Worm (Caenorhabditis elegans) whole organism, L4 larva: ENCODE results near the gene srbc-23.
"Not testable (repeated sequence)": the region's sequence is repeated elsewhere in the genome, so short reads cannot be mapped to it uniquely, and the experiment has no call there.

ENCODE experiments used
- D1046.2 ChIP-seq: fragments of 200-800 bp; sonication (Bioruptor generic); IDR thresholded peaks from 2 replicates; pipeline ENCODE4 v1.3.6; 2022; ENCODE audit warnings: missing genetic modification characterization, missing compliant biosample characterization
- F26F4.8 ChIP-seq: fragments of 200-800 bp; sonication (Bioruptor generic); conservative IDR thresholded peaks from 2 replicates; pipeline ENCODE4 v1.3.6; 2022; ENCODE audit warnings: missing genetic modification characterization, missing compliant biosample characterization
- F44E2.7 ChIP-seq: fragments of 200-800 bp; sonication (Bioruptor generic); IDR thresholded peaks from 2 replicates; pipeline ENCODE4 v2.1.2; 2022; ENCODE audit warnings: missing genetic modification characterization, missing compliant biosample characterization
- F49E8.2 ChIP-seq: sonication (generic microtip); optimal IDR thresholded peaks from 2 replicates; lab custom pipeline; 2016; ENCODE audit warnings: missing compliant biosample characterization, mild to moderate bottlenecking, missing genetic modification characterization, borderline replicate concordance
- T26A8.4 ChIP-seq: fragments of 200-800 bp; sonication (Bioruptor generic); IDR thresholded peaks from 2 replicates; pipeline ENCODE4 v1.3.6; 2022; ENCODE audit warnings: missing genetic modification characterization, missing compliant biosample characterization
- Y48G9A.11 ChIP-seq: fragments of 200-800 bp; sonication (Bioruptor generic); IDR thresholded peaks from 2 replicates; pipeline ENCODE4 v1.3.6; 2022; ENCODE audit warnings: missing genetic modification reagents, missing genetic modification characterization, missing compliant biosample characterization
- Y5F2A.4 ChIP-seq: fragments of 200-800 bp; sonication (Bioruptor generic); optimal IDR thresholded peaks from 2 replicates; lab custom pipeline; 2018; ENCODE audit warnings: mild to moderate bottlenecking, missing genetic modification characterization, missing compliant biosample characterization
- ZK337.2 ChIP-seq: fragments of 200-800 bp; sonication (Bioruptor generic); IDR thresholded peaks from 2 replicates; pipeline ENCODE4 v1.3.6; 2022; ENCODE audit warnings: missing genetic modification reagents, missing genetic modification characterization, missing compliant biosample characterization
- aha-1 ChIP-seq: fragments of 150-350 bp; peaks from one replicate; lab custom pipeline; 2014; ENCODE audit warnings: missing biosample characterization, missing genetic modification characterization
- aly-2 ChIP-seq: sonication (generic microtip); optimal IDR thresholded peaks from 2 replicates; lab custom pipeline; 2018; ENCODE audit warnings: missing biosample characterization, missing genetic modification characterization
- ceh-20 ChIP-seq: fragments of 200-800 bp; sonication (Bioruptor generic); IDR thresholded peaks from 2 replicates; pipeline ENCODE4 v1.3.6; 2022; ENCODE audit warnings: missing genetic modification reagents, missing genetic modification characterization, missing compliant biosample characterization
- ceh-82 ChIP-seq: sonication (generic microtip); optimal IDR thresholded peaks from 2 replicates; lab custom pipeline; 2017; ENCODE audit warnings: missing biosample characterization, missing genetic modification characterization
- daf-16 ChIP-seq, 3 experiments: sonication (generic microtip); optimal IDR thresholded peaks; 2 replicates each; lab custom pipeline; 2016 to 2017; ENCODE audit warnings: missing genetic modification characterization in 3 of 3, missing genetic modification reagents in 3 of 3, mild to moderate bottlenecking in 2 of 3, missing compliant biosample characterization in 2 of 3, missing biosample characterization in 1 of 3, moderate library complexity in 1 of 3
- daf-19 ChIP-seq: fragments of 200-800 bp; sonication (Bioruptor generic); conservative IDR thresholded peaks from 2 replicates; pipeline ENCODE4 v1.3.6; 2022; ENCODE audit warnings: missing genetic modification characterization, missing compliant biosample characterization
- dpl-1 ChIP-seq: fragments of 150-350 bp; optimal IDR thresholded peaks from 2 replicates; lab custom pipeline; 2014; ENCODE audit warnings: missing biosample characterization, missing genetic modification reagents, missing genetic modification characterization
- egl-27 ChIP-seq: sonication (generic microtip); optimal IDR thresholded peaks from 3 replicates; lab custom pipeline; 2017; ENCODE audit warnings: missing biosample characterization, missing genetic modification reagents, missing genetic modification characterization
- egl-43 ChIP-seq: fragments of 200-800 bp; sonication (Bioruptor generic); IDR thresholded peaks from 2 replicates; pipeline ENCODE4 v1.3.6; 2022; ENCODE audit warnings: missing genetic modification reagents, missing genetic modification characterization, missing compliant biosample characterization
- fkh-10 ChIP-seq: fragments of 150-350 bp; optimal IDR thresholded peaks from 2 replicates; lab custom pipeline; 2014; ENCODE audit warnings: missing biosample characterization, missing genetic modification reagents, missing genetic modification characterization
- gei-8 ChIP-seq: fragments of 200-800 bp; sonication (Bioruptor generic); optimal IDR thresholded peaks from 2 replicates; lab custom pipeline; 2018; ENCODE audit warnings: mild to moderate bottlenecking, missing genetic modification characterization, missing compliant biosample characterization
- hlh-11 ChIP-seq: fragments of 200-800 bp; sonication (Bioruptor generic); optimal IDR thresholded peaks from 2 replicates; lab custom pipeline; 2018; ENCODE audit warnings: mild to moderate bottlenecking, missing genetic modification characterization, missing compliant biosample characterization
- lin-1 ChIP-seq: fragments of 200-800 bp; sonication (Bioruptor generic); IDR thresholded peaks from 2 replicates; pipeline ENCODE4 v1.3.6; 2022; ENCODE audit warnings: missing genetic modification reagents, missing genetic modification characterization, missing compliant biosample characterization
- lin-13 ChIP-seq: fragments of 150-350 bp; optimal IDR thresholded peaks from 2 replicates; lab custom pipeline; 2014; ENCODE audit warnings: missing biosample characterization, missing genetic modification reagents, missing genetic modification characterization
- lin-29 ChIP-seq: fragments of 200-800 bp; sonication (Bioruptor generic); IDR thresholded peaks from 2 replicates; pipeline ENCODE4 v1.3.6; 2022; ENCODE audit warnings: missing genetic modification reagents, missing genetic modification characterization, missing compliant biosample characterization
- madf-9 ChIP-seq: fragments of 200-800 bp; sonication (Bioruptor generic); conservative IDR thresholded peaks from 2 replicates; pipeline ENCODE4 v1.3.6; 2022; ENCODE audit warnings: missing genetic modification reagents, missing genetic modification characterization, missing compliant biosample characterization
- mdl-1 ChIP-seq, 2 experiments: fragments of 150-350 bp in 1 of 2; sonication (generic microtip) in 1 of 2; optimal IDR thresholded peaks; 2 replicates each; lab custom pipeline; 2014 to 2017; ENCODE audit warnings: missing biosample characterization in 2 of 2, missing genetic modification characterization in 2 of 2
- mep-1 ChIP-seq: fragments of 150-350 bp; sonication (generic microtip); optimal IDR thresholded peaks from 3 replicates; lab custom pipeline; 2014; ENCODE audit warnings: missing biosample characterization, missing genetic modification characterization
- mes-2 ChIP-seq: sonication (generic microtip); optimal IDR thresholded peaks from 2 replicates; lab custom pipeline; 2016; ENCODE audit warnings: missing genotype, mild to moderate bottlenecking, missing genetic modification characterization, missing compliant biosample characterization; ENCODE audit not compliant: poor library complexity, severe bottlenecking
- nhr-10 ChIP-seq: fragments of 150-350 bp; optimal IDR thresholded peaks from 2 replicates; lab custom pipeline; 2014; ENCODE audit warnings: missing biosample characterization, missing genetic modification characterization
- nhr-102 ChIP-seq: sonication (generic microtip); optimal IDR thresholded peaks from 2 replicates; lab custom pipeline; 2016; ENCODE audit warnings: mild to moderate bottlenecking, missing genetic modification characterization, moderate library complexity, missing compliant biosample characterization
- nhr-237 ChIP-seq: sonication (generic microtip); optimal IDR thresholded peaks from 2 replicates; lab custom pipeline; 2017; ENCODE audit warnings: missing biosample characterization, missing genetic modification characterization
- nhr-28 ChIP-seq: fragments of 150-350 bp; optimal IDR thresholded peaks from 2 replicates; lab custom pipeline; 2014; ENCODE audit warnings: missing biosample characterization, missing genetic modification characterization
- nhr-48 ChIP-seq: sonication (generic microtip); optimal IDR thresholded peaks from 2 replicates; lab custom pipeline; 2016; ENCODE audit warnings: mild to moderate bottlenecking, missing genetic modification characterization, missing compliant biosample characterization
- snpc-4 ChIP-seq: fragments of 150-350 bp; optimal IDR thresholded peaks from 2 replicates; lab custom pipeline; 2014; ENCODE audit warnings: missing biosample characterization, missing genetic modification characterization
- spr-1 ChIP-seq: sonication (generic microtip); optimal IDR thresholded peaks from 2 replicates; lab custom pipeline; 2016; ENCODE audit warnings: mild to moderate bottlenecking, missing genetic modification characterization, missing compliant biosample characterization
- tra-1 ChIP-seq: fragments of 200-800 bp; sonication (Bioruptor generic); IDR thresholded peaks from 2 replicates; pipeline ENCODE4 v1.3.6; 2022; ENCODE audit warnings: missing genetic modification reagents, missing genetic modification characterization, missing compliant biosample characterization
- unc-39 ChIP-seq: sonication (generic microtip); optimal IDR thresholded peaks from 2 replicates; lab custom pipeline; 2017; ENCODE audit warnings: missing biosample characterization, missing genetic modification characterization
- vab-7 ChIP-seq: fragments of 200-800 bp; sonication (Bioruptor generic); IDR thresholded peaks from 2 replicates; pipeline ENCODE4 v1.3.6; 2022; ENCODE audit warnings: missing genetic modification reagents, missing genetic modification characterization, missing compliant biosample characterization
- zip-2 ChIP-seq: fragments of 150-350 bp; optimal IDR thresholded peaks from 2 replicates; lab custom pipeline; 2014; ENCODE audit warnings: missing biosample characterization, missing genetic modification characterization
- ztf-11 ChIP-seq: fragments of 150-350 bp; optimal IDR thresholded peaks from 2 replicates; lab custom pipeline; 2014; ENCODE audit warnings: missing biosample characterization, missing genetic modification characterization

The srbc-23 gene

ce11 chrV:2144408-2144807 lies 9.0 kb upstream of the srbc-23 start, which contains the start of gene F22F7.12:
F22F7.12 (minus strand) TSS chrV:2144508.
- not testable (repeated sequence) for TF ChIP-seq daf-19 (GFP tag; lab: Robert Waterston, UW); lin-29 (GFP tag; lab: Robert Waterston, UW); nhr-48 (tag; lab: Kevin White, UChicago)

- no peak for TF ChIP-seq mdl-1 (tag; optimal IDR thresholded peaks at IDR 0.05; lab: Kevin White, UChicago)
- TF ChIP-seq hlh-11 (tag; lab: Kevin White, UChicago) = no peak
- TF ChIP-seq spr-1 = no peak
- TF ChIP-seq zip-2 (tag; lab: Kevin White, UChicago) = no peak
- TF ChIP-seq Y48G9A.11 (GFP tag; lab: Robert Waterston, UW) = no peak
- TF ChIP-seq ztf-11 = no peak
- TF ChIP-seq nhr-237 (tag; lab: Kevin White, UChicago) = no peak
- no peak for TF ChIP-seq gei-8 (GFP tag; lab: Kevin White, UChicago)
- no peak for TF ChIP-seq Y5F2A.4
- TF ChIP-seq aha-1 = no peak
- TF ChIP-seq egl-43 (GFP tag; lab: Robert Waterston, UW) = no peak
- no peak for TF ChIP-seq vab-7 (GFP tag; lab: Robert Waterston, UW)
- no peak for TF ChIP-seq mes-2
- TF ChIP-seq dpl-1 (GFP tag; lab: Kevin White, UChicago) = no peak
- TF ChIP-seq fkh-10 (GFP tag; lab: Kevin White, UChicago) = no peak
- TF ChIP-seq lin-1 (GFP tag; lab: Robert Waterston, UW) = no peak
- TF ChIP-seq F44E2.7 (GFP tag; lab: Robert Waterston, UW) = no peak
- TF ChIP-seq, all 104 proteins: peak for 0
Measured at ce11 chrV:2146044-2146443, 7.3 kb upstream of the srbc-23 start, which contains the start of gene str-52. str-52 (minus strand) TSS chrV:2146144.

- no peak for TF ChIP-seq aly-2 (tag; lab: Kevin White, UChicago)
- no peak for TF ChIP-seq ceh-82 (tag; lab: Kevin White, UChicago)
- no peak for TF ChIP-seq tra-1 (GFP tag; lab: Robert Waterston, UW)
- no peak for TF ChIP-seq Y5F2A.4
- TF ChIP-seq nhr-10 (tag; lab: Kevin White, UChicago) = no peak
- TF ChIP-seq egl-27 (tag; lab: Kevin White, UChicago) = no peak
- no peak for TF ChIP-seq mep-1 (tag; lab: Kevin White, UChicago)
- TF ChIP-seq, all 104 proteins: peak for 0
Measured at ce11 chrV:2146795-2147194, 6.6 kb upstream of the srbc-23 start, which contains the start of gene srbc-20. srbc-20 (plus strand) TSS chrV:2147095.

- TF ChIP-seq ceh-20 (GFP tag; lab: Robert Waterston, UW) (no peak), madf-9 (GFP tag; lab: Robert Waterston, UW) (no peak), D1046.2 (GFP tag; lab: Robert Waterston, UW) (no peak), ZK337.2 (no peak), aha-1 (no peak), nhr-48 (tag; lab: Kevin White, UChicago) (no peak), unc-39 (tag; lab: Kevin White, UChicago) (no peak), daf-16 (GFP tag; optimal IDR thresholded peaks at IDR 0.05; lab: Kevin White, UChicago) (no peak), daf-16 (tag; optimal IDR thresholded peaks at IDR 0.05; lab: Kevin White, UChicago) (no peak), tra-1 (GFP tag; lab: Robert Waterston, UW) (no peak), nhr-237 (tag; lab: Kevin White, UChicago) (no peak), F26F4.8 (GFP tag; lab: Robert Waterston, UW) (no peak), lin-29 (GFP tag; lab: Robert Waterston, UW) (no peak), snpc-4 (no peak), mes-2 (no peak), T26A8.4 (GFP tag; lab: Robert Waterston, UW) (no peak), lin-13 (GFP tag; lab: Kevin White, UChicago) (no peak), nhr-28 (tag; lab: Kevin White, UChicago) (no peak), nhr-102 (tag; lab: Kevin White, UChicago) (no peak), F49E8.2 (tag; lab: Kevin White, UChicago) (no peak)
Measured at ce11 chrV:2149432-2149831, 3.9 kb upstream of the srbc-23 start, which contains the start of gene C45H4.21. C45H4.21 (minus strand) TSS chrV:2149532.
